Fruit fly (Drosophila melanogaster): Measurements from ENCODE around the gene CG45428.

CG45428 gene

DNA sequence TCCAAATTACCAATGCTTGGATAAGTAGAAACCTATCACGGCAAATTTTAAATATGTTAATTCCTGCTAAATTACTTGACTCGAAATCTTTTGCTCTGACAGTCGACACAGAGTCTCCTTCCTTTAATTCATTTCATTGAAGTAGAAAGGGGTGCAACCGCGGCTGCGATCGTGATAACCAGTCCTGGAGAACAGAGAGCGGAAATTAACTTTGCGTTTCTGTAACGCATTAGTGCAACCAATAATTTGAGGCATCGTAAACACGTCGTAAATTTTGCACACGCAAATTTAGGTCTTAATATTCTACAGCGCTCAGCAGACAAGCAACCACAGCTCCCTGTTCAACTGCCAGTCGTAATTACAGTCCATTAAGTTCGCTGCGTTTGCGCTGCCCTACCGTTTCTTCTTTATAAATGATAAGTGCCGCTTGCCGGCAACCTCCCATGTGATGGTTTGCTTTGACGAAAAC is 19.2 kb upstream of the CG45428 start, which contains the start of gene CG32459:
CG32459 (minus strand) TSS at position 51 of the 469 bp plus-strand sequence.
- TF ChIP-seq Ets96B (tag; optimal IDR thresholded peaks at IDR 0.05) = no peak
- peak in 1 of 2 experiments; percentile 90 for TF ChIP-seq ss (GFP tag; optimal IDR thresholded peaks at IDR 0.05)

DNA sequence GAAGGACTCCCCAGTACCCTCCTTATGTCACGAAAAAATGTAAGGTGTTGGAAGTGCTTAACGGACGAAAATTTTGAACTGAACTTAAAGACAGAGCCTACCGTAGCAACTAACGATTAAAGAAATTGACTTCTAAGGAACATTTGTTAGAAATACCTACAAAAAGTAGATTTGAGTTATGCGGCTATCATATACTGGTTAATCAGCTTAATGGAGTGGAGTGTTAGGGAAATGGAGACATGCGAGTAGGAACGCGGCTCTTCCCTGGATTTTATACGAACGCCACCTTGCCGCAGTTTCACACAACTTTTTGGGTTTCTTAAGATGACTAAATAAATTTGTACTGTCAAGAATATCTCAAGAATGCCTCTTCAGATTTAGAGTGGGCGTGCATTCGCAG is 16.5 kb upstream of the CG45428 start, which contains the start of gene CG32462:
CG32462 (minus strand) TSS at position 101 of the 400 bp plus-strand sequence.
- TF ChIP-seq CG10669 (GFP tag; optimal IDR thresholded peaks at IDR 0.05) (no peak), Lpt (GFP tag; optimal IDR thresholded peaks at IDR 0.05) (no peak)

DNA sequence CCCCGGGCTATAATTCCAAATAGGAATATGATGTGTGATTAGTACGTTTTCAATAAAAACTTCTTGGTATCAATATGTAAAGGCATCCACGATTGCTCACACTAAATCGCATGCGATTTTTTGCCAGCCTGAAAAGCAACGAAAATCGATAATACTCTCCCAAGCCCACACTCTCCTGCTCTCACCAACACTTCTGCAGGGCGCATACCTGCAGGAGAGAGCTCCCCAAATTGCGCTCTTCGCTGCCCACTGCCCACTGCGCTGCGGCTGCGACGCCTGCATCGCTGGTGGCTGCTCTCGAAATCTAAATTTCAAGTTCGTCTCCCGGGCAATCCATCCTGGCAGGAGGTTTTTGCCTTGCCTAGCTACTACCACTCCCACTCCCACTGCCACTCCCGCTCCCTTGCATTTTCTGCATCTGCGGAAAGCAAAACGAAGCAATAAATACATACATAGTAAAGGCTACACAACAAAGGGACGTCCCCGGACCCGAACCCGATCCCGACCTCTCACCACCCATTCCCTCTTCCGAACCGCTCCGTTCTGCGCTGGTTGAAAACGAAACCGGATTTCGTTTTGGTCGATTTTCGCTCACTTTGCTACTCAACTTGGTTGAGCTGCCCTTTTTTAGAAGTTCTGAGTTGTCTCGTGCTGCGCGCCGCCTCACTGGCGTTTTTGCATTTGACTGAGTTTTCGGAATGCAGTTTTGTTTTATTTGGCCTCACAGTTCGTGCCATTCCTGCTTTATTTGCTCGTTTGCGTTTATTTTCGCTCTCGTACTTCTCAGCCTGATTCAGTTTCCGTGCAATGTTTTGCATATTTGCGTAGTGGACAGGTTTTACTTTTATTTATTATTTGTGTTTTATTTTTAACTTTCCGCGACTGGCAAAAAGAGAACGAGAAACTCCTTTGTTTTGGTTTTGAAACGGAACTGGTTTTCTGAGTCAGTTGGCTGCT is 14.6 kb upstream of the CG45428 start:
- TF ChIP-seq Ets21C (GFP tag; optimal IDR thresholded peaks at IDR 0.05) = no peak
- TF ChIP-seq Lpt (GFP tag; optimal IDR thresholded peaks at IDR 0.05) = peak; percentile 78
- peak; percentile 79 for TF ChIP-seq CG6276 (GFP tag; optimal IDR thresholded peaks at IDR 0.05)
- TF ChIP-seq CG7368 (GFP tag; optimal IDR thresholded peaks at IDR 0.05) = peak; percentile 52
- peak; percentile 96 to 99 for TF ChIP-seq ss (GFP tag; optimal IDR thresholded peaks at IDR 0.05)
- peak; percentile 34 for TF ChIP-seq Met (GFP tag; optimal IDR thresholded peaks at IDR 0.05)
- TF ChIP-seq topi (GFP tag; optimal IDR thresholded peaks at IDR 0.05) = peak; percentile 26
- no peak for TF ChIP-seq cyc (GFP tag; optimal IDR thresholded peaks at IDR 0.05)
- TF ChIP-seq dac (GFP tag; optimal IDR thresholded peaks at IDR 0.05) = no peak
- peak; percentile 97 for TF ChIP-seq Blimp-1 (GFP tag; optimal IDR thresholded peaks at IDR 0.05)
- TF ChIP-seq CG16779 (tag; optimal IDR thresholded peaks at IDR 0.05) = peak; percentile 84
- peak; percentile 22 for TF ChIP-seq CG8319 (GFP tag; optimal IDR thresholded peaks at IDR 0.05)
- TF ChIP-seq Eip78C (GFP tag) = peak; percentile 89
- no peak for TF ChIP-seq Smox (GFP tag; optimal IDR thresholded peaks at IDR 0.05)
- TF ChIP-seq CG3032 (tag; optimal IDR thresholded peaks at IDR 0.05) = peak; percentile 77
- TF ChIP-seq Eip93F (GFP tag; optimal IDR thresholded peaks at IDR 0.05) = peak; percentile 14
- peak; percentile 61 for TF ChIP-seq fd59A (GFP tag; optimal IDR thresholded peaks at IDR 0.05)
- peak; percentile 21 for TF ChIP-seq CG32006 (GFP tag; optimal IDR thresholded peaks at IDR 0.05)
- peak; percentile 61 for TF ChIP-seq CG34406 (GFP tag; optimal IDR thresholded peaks at IDR 0.05)
- no peak for TF ChIP-seq fkh (GFP tag; optimal IDR thresholded peaks at IDR 0.05)
- TF ChIP-seq CG10669 (GFP tag; optimal IDR thresholded peaks at IDR 0.05) = peak; percentile 85
- TF ChIP-seq eg (GFP tag; IDR thresholded peaks at IDR 0.05) = 0 out of 3 replicates have a peak, but pooled peaks have one; percentile 43
- TF ChIP-seq Ets96B (tag; optimal IDR thresholded peaks at IDR 0.05) = peak; percentile 79
- peak; percentile 18 for TF ChIP-seq CG6792 (GFP tag; optimal IDR thresholded peaks at IDR 0.05)
- TF ChIP-seq dsx (GFP tag; optimal IDR thresholded peaks at IDR 0.05; ENCODE audit: poor library complexity, severe bottlenecking) = peak; percentile 99
- peak; percentile 6 for TF ChIP-seq acj6 (GFP tag; optimal IDR thresholded peaks at IDR 0.05)
- peak; percentile 78 for TF ChIP-seq Eip75B (GFP tag; optimal IDR thresholded peaks at IDR 0.05)
- peak; percentile 78 for TF ChIP-seq svp (GFP tag)
- TF ChIP-seq CG3919 (GFP tag; optimal IDR thresholded peaks at IDR 0.05) = peak; percentile 64
- no peak for TF ChIP-seq CG31627 (GFP tag; optimal IDR thresholded peaks at IDR 0.05)
- TF ChIP-seq CG8119 (GFP tag; IDR thresholded peaks at IDR 0.05) = peak; percentile 81
- TF ChIP-seq CG6808 (GFP tag; optimal IDR thresholded peaks at IDR 0.05) = peak; percentile 96
- TF ChIP-seq spab (GFP tag; optimal IDR thresholded peaks at IDR 0.05) = peak; percentile 92
- TF ChIP-seq Hr4 (GFP tag; optimal IDR thresholded peaks at IDR 0.05) = no peak
- peak; percentile 37 for TF ChIP-seq CG10631 (GFP tag; optimal IDR thresholded peaks at IDR 0.05)
- peak; percentile 50 to 54 for TF ChIP-seq salr (GFP tag; optimal IDR thresholded peaks at IDR 0.05)
- TF ChIP-seq CG11902 (GFP tag; optimal IDR thresholded peaks at IDR 0.05) = no peak
- no peak for TF ChIP-seq Hr38 (GFP tag; optimal IDR thresholded peaks at IDR 0.05)
- peak; percentile 90 for TF ChIP-seq CG6854 (GFP tag; optimal IDR thresholded peaks at IDR 0.05)
- no peak for TF ChIP-seq Hr39 (GFP tag; optimal IDR thresholded peaks at IDR 0.05)
- TF ChIP-seq CG11762 (GFP tag; optimal IDR thresholded peaks at IDR 0.05; ENCODE audit: insufficient read depth) = peak; percentile 1
- peak; percentile 10 for TF ChIP-seq OdsH (GFP tag; optimal IDR thresholded peaks at IDR 0.05)
- peak; percentile 63 for TF ChIP-seq vri (GFP tag; optimal IDR thresholded peaks at IDR 0.05)
